Fruit fly (Drosophila melanogaster): ENCODE data around the gene CG17780.

DNA sequence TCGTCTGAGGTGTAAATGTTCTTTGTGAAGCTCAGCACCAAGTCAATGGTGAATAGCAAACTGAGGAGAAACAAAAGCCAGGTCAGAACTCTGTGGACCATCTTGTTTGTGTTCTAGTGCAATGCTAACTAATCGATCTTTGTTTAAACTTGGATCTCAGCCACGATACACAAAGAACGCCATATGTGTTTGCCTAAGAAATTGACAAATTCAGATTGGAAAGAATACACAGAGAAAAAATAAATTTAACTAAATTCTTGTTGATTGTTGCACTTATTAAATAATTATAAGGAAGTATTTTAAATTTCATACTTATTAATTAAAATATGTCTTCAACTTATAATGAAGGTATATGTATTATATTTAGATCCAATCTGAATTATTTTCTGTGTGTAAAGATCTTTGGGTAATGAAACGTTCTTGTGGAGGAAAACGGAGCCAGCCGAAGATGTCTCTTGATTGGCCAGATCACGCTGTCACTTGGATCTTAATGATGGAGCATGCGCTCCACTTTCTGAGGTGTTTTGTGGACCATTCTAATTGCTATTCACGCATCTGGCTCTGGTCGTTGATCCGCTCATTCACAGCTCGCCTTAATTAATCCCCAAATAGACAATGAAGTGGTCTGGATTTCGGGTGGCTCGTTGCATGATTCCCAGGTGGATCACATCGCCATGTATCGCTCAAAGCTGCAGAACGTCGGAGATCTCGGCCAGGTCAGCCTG is 19.8 kb downstream of the CG17780 start, which contains the start of the genes CG17784 and CG13613:
- no peak for TF ChIP-seq h (optimal IDR thresholded peaks at IDR 0.05)
- TF ChIP-seq ttk (optimal IDR thresholded peaks at IDR 0.05), result no peak
- no peak for TF ChIP-seq Sin3A (optimal IDR thresholded peaks at IDR 0.05)
- TF ChIP-seq insv (optimal IDR thresholded peaks at IDR 0.05), result no peak
- no peak for TF ChIP-seq Myc (optimal IDR thresholded peaks at IDR 0.05)
- TF ChIP-seq psq (optimal IDR thresholded peaks at IDR 0.05), result no peak

Data from Kc167 (cell line).